Fruit fly (Drosophila melanogaster) Kc167 (cell line): ENCODE results near the gene smo.

Experiments
- Myc ChIP-seq: fragments of >200 bp; optimal IDR thresholded peaks from 2 replicates; lab custom pipeline; 2017; ENCODE audit warnings: missing external identifiers
- Sin3A ChIP-seq: fragments of >200 bp; optimal IDR thresholded peaks from 2 replicates; lab custom pipeline; 2018; ENCODE audit warnings: missing external identifiers
- h ChIP-seq: fragments of >200 bp; optimal IDR thresholded peaks from 3 replicates; lab custom pipeline; 2018; ENCODE audit warnings: missing external identifiers
- insv ChIP-seq: fragments of >200 bp; optimal IDR thresholded peaks from 3 replicates; lab custom pipeline; 2018; ENCODE audit warnings: missing external identifiers
- psq ChIP-seq: fragments of >200 bp; optimal IDR thresholded peaks from 2 replicates; lab custom pipeline; 2017; ENCODE audit warnings: missing external identifiers
- ttk ChIP-seq: sonication (Bioruptor generic); optimal IDR thresholded peaks from 2 replicates; lab custom pipeline; 2017; ENCODE audit warnings: missing external identifiers

Gene smo

DNA sequence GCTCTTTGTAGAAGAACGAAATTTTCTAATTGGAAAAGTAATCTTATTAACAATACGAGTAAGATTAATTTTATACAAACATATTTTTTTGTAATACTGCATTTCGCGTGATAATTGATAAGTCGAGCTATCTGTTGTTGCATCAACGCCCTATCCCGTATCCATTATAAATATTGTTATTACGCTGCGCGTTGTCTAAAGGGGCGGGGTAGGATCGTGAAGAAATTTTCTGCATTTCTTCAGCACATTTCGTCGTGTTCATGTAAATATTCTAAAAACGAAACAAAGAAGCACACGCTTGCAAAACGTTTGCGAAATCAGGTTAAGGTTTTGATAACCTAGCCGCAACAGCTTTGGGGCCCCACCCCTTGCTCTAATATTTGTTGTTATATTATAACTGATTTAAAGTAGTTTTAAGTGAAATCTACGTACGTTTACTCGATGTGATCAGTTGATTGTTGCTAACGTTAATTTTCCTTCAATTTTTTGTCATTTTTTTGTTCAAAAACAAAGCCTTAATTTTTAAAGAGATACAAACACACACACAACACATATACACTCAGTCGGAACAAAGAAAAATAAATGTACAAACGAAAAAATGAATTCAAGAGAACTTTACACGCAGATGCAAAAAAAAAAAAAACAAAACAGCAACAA, 26.1 kb downstream of the smo start:
- TF ChIP-seq ttk, result no peak
- TF ChIP-seq insv, result no peak
- TF ChIP-seq h (lab: Kevin White, UChicago), result no peak
- TF ChIP-seq Myc, result no peak
- TF ChIP-seq Sin3A (lab: Kevin White, UChicago), result no peak
- TF ChIP-seq psq (lab: Kevin White, UChicago), result no peak

DNA sequence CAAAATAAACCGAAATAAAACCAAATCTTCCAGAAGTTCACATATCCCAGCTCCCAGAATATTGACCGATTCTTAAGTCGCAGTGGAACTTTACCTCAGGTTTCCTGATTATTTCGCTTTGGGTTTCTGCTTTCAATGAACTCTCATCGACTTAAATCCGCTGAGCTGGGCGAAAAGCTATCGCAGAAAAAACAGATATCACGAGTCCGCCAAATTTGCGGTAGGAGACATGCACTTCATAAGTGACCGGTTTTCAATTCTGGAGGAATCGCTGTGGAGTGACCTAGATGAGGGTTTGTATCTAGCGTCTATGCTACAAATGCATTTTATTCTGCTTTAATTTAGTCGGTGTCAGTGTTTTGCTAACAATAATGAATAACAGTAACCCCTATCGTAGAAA, 27.8 kb downstream of the smo start:
- TF ChIP-seq h (lab: Kevin White, UChicago) (no peak), psq (lab: Kevin White, UChicago) (no peak), insv (no peak), ttk (no peak), Myc (no peak), Sin3A (lab: Kevin White, UChicago) (no peak)

dm6 chr2L:305646-306045, 28.3 kb downstream of the smo start, which contains the start of gene Plc21C:
TSS of gene Plc21C (plus strand) at chr2L:305935.
- TF ChIP-seq h (lab: Kevin White, UChicago) (no peak), ttk (no peak), Sin3A (lab: Kevin White, UChicago) (no peak), Myc (no peak), insv (no peak)

dm6 chr2L:306188-306927, 29.0 kb downstream of the smo start:
- TF ChIP-seq psq (lab: Kevin White, UChicago) (no peak), Myc (no peak), ttk (no peak), insv (no peak), h (lab: Kevin White, UChicago) (no peak), Sin3A (lab: Kevin White, UChicago) (no peak)

- TF ChIP-seq h (lab: Kevin White, UChicago) (no peak), insv (no peak), psq (lab: Kevin White, UChicago) (no peak), Myc (no peak), Sin3A (lab: Kevin White, UChicago) (no peak), ttk (no peak)
These were observed 29.7 kb downstream of the smo start for dm6 chr2L:307129-307528.

DNA sequence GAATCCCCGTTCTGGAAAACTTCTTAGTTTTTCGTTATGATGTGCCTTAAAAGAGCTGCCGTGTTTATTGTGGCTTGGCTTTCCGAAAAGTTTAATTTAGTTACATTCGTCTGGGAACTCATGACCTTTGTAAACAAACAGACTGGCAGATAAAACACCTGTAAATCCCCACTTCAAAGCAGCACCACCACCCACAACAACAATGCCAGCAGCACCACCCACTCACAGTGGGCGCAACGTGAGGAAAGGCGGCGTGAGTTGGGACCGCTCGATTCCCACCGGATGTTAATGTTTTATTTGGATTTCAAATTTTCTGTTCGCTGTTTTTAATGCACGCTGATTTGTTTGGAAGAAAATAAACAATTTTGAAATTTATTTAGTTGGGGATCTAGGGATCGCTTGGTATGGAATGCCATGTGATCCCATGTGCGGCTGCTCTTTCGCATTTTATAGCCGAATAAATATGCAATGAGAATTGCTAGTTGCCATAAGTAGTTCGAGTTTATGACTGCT, 30.9 kb downstream of the smo start:
- TF ChIP-seq insv (no peak), psq (lab: Kevin White, UChicago) (no peak)

dm6 chr2L:309177-309576, 31.8 kb downstream of the smo start:
- TF ChIP-seq psq (lab: Kevin White, UChicago) (no peak), ttk (no peak)

DNA sequence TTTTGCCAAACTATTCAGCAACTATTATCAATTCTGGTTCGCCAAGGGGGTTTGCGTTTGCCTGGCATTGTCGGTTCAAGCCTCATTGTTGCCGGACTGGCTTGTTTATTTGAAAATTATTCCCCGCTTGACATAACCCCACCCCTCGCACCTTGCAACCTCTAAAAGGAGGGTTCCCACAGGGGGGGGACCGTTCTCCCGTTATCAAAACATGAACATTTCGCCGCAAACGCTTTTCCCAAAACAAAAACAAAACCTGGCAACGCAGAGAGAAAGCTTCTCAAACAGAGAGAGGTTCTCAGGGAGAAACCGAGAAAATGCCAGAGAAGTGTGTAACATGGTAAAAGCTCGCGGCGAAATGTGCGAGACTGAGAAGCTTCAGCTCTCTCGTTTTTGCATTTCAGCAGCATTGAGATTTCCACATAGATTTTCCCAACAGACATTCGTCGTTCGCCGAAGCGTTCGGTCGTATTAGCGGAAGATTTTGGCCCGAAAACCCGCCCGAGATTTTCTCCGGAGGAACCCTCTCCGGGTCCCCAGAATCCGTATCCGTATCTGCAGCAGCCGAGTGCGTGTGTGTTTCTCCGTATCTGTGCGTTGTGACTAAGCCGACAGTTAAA, 32.5 kb downstream of the smo start:
- TF ChIP-seq Sin3A (lab: Kevin White, UChicago) (no peak), Myc (no peak), h (lab: Kevin White, UChicago) (no peak), insv (no peak), psq (lab: Kevin White, UChicago) (no peak), ttk (no peak)

dm6 chr2L:319159-319558, 41.8 kb downstream of the smo start, which contains the start of gene CG11912:
TSS of gene CG11912 (minus strand) at chr2L:319259.
- TF ChIP-seq h (lab: Kevin White, UChicago) (no peak), ttk (no peak), Myc (no peak), psq (lab: Kevin White, UChicago) (no peak), insv (no peak), Sin3A (lab: Kevin White, UChicago) (no peak)

- no peak for TF ChIP-seq ttk
- TF ChIP-seq Sin3A (lab: Kevin White, UChicago), result no peak
- TF ChIP-seq Myc, result no peak
- no peak for TF ChIP-seq psq (lab: Kevin White, UChicago)
- no peak for TF ChIP-seq h (lab: Kevin White, UChicago)
- TF ChIP-seq insv, result no peak
These were observed 42.4 kb downstream of the smo start for dm6 chr2L:319745-320144.

DNA sequence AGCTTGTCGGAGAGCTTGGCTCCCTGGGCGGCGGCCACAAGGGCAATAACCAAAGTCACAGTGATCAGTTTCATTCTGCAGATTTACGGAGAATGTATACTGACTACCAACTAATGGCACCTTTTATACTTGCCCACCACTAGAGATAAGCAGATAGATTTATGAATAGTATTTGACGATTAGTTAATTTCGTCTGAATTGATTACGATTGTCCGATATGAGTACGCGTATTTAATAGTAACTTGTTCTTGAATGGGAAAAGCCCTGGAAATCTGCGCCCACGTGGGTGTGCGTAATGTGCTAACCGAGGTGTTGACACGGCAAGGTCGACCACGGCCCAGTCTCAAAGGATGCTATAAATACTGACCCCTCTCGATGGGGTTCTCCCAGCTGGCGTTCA, 43.8 kb downstream of the smo start, which contains the start of gene CG11911:
Gene CG11911, minus strand, starts transcription at position 101 of the 400 bp plus-strand sequence.
- TF ChIP-seq psq (lab: Kevin White, UChicago) (no peak), Myc (no peak), h (lab: Kevin White, UChicago) (no peak), ttk (no peak), Sin3A (lab: Kevin White, UChicago) (no peak), insv (no peak)

DNA sequence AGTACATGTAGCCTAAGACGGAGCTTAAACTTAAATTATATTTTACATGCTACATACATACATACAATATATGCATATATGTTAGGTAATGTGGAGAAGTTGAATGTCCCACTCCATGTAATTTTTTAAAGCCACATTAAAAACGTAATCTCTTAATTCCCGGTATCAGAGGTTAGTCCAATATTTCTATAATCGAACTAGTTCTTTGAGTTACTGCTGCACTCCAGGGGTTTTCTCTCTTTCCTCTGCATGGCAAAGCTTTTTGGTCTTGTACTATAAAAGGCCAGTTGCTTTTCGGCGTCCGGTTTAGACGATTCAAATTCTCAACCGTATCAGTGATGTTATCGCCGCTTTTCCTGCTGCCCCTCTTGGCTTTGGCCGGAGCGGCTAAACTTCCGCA, 44.4 kb downstream of the smo start, which contains the start of gene CG33127:
Gene CG33127, plus strand, starts transcription at position 309 of the 400 bp plus-strand sequence.
- TF ChIP-seq Myc, result no peak

DNA sequence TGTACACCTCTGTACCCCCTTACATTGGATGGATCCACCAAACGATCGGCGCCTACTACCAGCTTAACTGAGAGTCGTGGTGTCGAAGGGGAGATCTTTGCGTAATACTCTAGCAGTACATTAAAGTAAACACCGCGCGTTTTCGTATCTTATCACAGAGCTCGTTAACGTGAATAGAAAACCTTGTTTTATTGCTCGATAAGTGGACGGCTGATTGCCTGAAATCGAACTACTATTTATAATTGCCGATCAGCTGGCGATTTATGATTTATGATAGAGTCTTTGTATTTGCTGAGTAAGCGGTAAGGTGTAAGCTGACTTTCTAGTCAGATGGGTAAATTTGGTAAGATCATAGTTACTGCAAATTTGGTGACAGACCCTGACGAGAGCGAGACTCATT, 45.5 kb downstream of the smo start:
- no peak for TF ChIP-seq Myc
- TF ChIP-seq insv, result no peak
- no peak for TF ChIP-seq ttk
- TF ChIP-seq Sin3A (lab: Kevin White, UChicago), result no peak
